Worm (Caenorhabditis elegans) whole organism, L4 larva: Measurements from ENCODE around the gene abf-6.

Experiments
- F26F4.8 ChIP-seq: fragments of 200-800 bp; sonication (Bioruptor generic); conservative IDR thresholded peaks from 2 replicates; pipeline ENCODE4 v1.3.6; 2022; ENCODE audit warnings: missing genetic modification characterization, missing compliant biosample characterization
- ama-1 ChIP-seq: fragments of 150-350 bp; optimal IDR thresholded peaks from 2 replicates; lab custom pipeline; 2014; ENCODE audit warnings: inconsistent platforms, mixed read lengths
- ceh-82 ChIP-seq: sonication (generic microtip); optimal IDR thresholded peaks from 2 replicates; lab custom pipeline; 2017; ENCODE audit warnings: missing biosample characterization, missing genetic modification characterization
- mep-1 ChIP-seq: fragments of 150-350 bp; sonication (generic microtip); optimal IDR thresholded peaks from 3 replicates; lab custom pipeline; 2014; ENCODE audit warnings: missing biosample characterization, missing genetic modification characterization
- nhr-11 ChIP-seq: fragments of 150-350 bp; optimal IDR thresholded peaks from 2 replicates; lab custom pipeline; 2014; ENCODE audit warnings: missing biosample characterization, missing genetic modification characterization
- nhr-76 ChIP-seq: fragments of 150-350 bp; optimal IDR thresholded peaks from 2 replicates; lab custom pipeline; 2014; ENCODE audit warnings: missing biosample characterization, missing genetic modification characterization
- zip-11 ChIP-seq: fragments of 200-800 bp; sonication (Bioruptor generic); IDR thresholded peaks from 2 replicates; pipeline ENCODE4 v1.3.6; 2022; ENCODE audit warnings: missing genetic modification characterization, missing compliant biosample characterization

- no peak for TF ChIP-seq ama-1
- TF ChIP-seq F26F4.8, result no peak
- no peak for TF ChIP-seq nhr-11 (tag; lab: Kevin White, UChicago)
- no peak for TF ChIP-seq nhr-76 (tag; lab: Kevin White, UChicago)
- TF ChIP-seq ceh-82 (tag; lab: Kevin White, UChicago), result no peak
- TF ChIP-seq zip-11 (GFP tag; lab: Robert Waterston, UW), result no peak
- TF ChIP-seq mep-1, result no peak
Observed at ce11 chrX:12799831-12800230, 5.9 kb downstream of the abf-6 start.
